Worm (Caenorhabditis elegans) whole organism, L1 larva: ENCODE measurements around the gene srh-28.

Source experiments
- C04F5.9 ChIP-seq: sonication (generic microtip); optimal IDR thresholded peaks from 2 replicates; lab custom pipeline; 2016; ENCODE audit warnings: missing genetic modification characterization, missing compliant biosample characterization
- F16B12.6 ChIP-seq: fragments of 150-350 bp; optimal IDR thresholded peaks from 2 replicates; lab custom pipeline; 2014; ENCODE audit warnings: missing biosample characterization, missing genetic modification characterization
- aha-1 ChIP-seq: fragments of 150-350 bp; optimal IDR thresholded peaks from 2 replicates; lab custom pipeline; 2014; ENCODE audit warnings: missing biosample characterization, missing genetic modification characterization
- blmp-1 ChIP-seq: fragments of 150-350 bp; optimal IDR thresholded peaks from 2 replicates; lab custom pipeline; 2014; ENCODE audit warnings: missing biosample characterization, missing genetic modification characterization
- ceh-63 ChIP-seq: fragments of 200-800 bp; sonication (Bioruptor generic); optimal IDR thresholded peaks from 2 replicates; lab custom pipeline; 2018; ENCODE audit warnings: mild to moderate bottlenecking, missing genetic modification characterization, missing compliant biosample characterization
- ceh-82 ChIP-seq, 3 experiments: fragments of 150-350 bp in 1 of 3; sonication (generic microtip) in 2 of 3; optimal IDR thresholded peaks; 2 replicates each; lab custom pipeline; 2014 to 2017; ENCODE audit warnings: missing biosample characterization in 3 of 3, missing genetic modification characterization in 3 of 3
- ces-1 ChIP-seq: fragments of 150-350 bp; optimal IDR thresholded peaks from 2 replicates; lab custom pipeline; 2014; ENCODE audit warnings: missing biosample characterization, missing genetic modification reagents, missing genetic modification characterization
- efl-1 ChIP-seq, 4 experiments: fragments of 150-350 bp; optimal IDR thresholded peaks in 3 of 4; peaks in 1 of 4; 1 replicate in 1 of 4; 2 replicates in 3 of 4; lab custom pipeline; 2014; ENCODE audit warnings: missing biosample characterization in 2 of 4, missing genetic modification characterization in 2 of 4, missing genetic modification reagents in 2 of 4
- efl-3 ChIP-seq: fragments of 200-800 bp; sonication (Bioruptor generic); optimal IDR thresholded peaks from 2 replicates; lab custom pipeline; 2018; ENCODE audit warnings: mild to moderate bottlenecking, missing genetic modification characterization, missing compliant biosample characterization
- egl-27 ChIP-seq, 2 experiments: fragments of 150-350 bp in 1 of 2; sonication (generic microtip); optimal IDR thresholded peaks; 3 replicates each; lab custom pipeline; 2017 to 2018; ENCODE audit warnings: missing biosample characterization in 2 of 2, missing genetic modification characterization in 2 of 2, missing genetic modification reagents in 2 of 2
- elt-3 ChIP-seq, 6 experiments: fragments of 150-350 bp in 1 of 6; sonication (generic microtip); optimal IDR thresholded peaks; 2 replicates each; lab custom pipeline; 2017 to 2018; ENCODE audit warnings: missing biosample characterization in 6 of 6, missing genetic modification characterization in 6 of 6, inconsistent platforms in 1 of 6
- ets-5 ChIP-seq: fragments of 200-800 bp; sonication (Bioruptor generic); IDR thresholded peaks from 2 replicates; pipeline ENCODE4 v1.3.6; 2022; ENCODE audit warnings: missing genetic modification characterization, missing compliant biosample characterization
- fkh-10 ChIP-seq: sonication (generic microtip); optimal IDR thresholded peaks from 2 replicates; lab custom pipeline; 2017; ENCODE audit warnings: missing biosample characterization, missing genetic modification reagents, missing genetic modification characterization
- fkh-4 ChIP-seq: sonication (generic microtip); optimal IDR thresholded peaks from 2 replicates; lab custom pipeline; 2016; ENCODE audit warnings: missing compliant biosample characterization, missing genetic modification characterization, borderline replicate concordance
- fos-1 ChIP-seq: fragments of 150-350 bp; optimal IDR thresholded peaks from 2 replicates; lab custom pipeline; 2014; ENCODE audit warnings: missing biosample characterization, missing genetic modification characterization
- grh-1 ChIP-seq: fragments of 200-800 bp; sonication (Bioruptor generic); IDR thresholded peaks from 2 replicates; pipeline ENCODE4 v1.3.6; 2022; ENCODE audit warnings: missing genetic modification reagents, missing genetic modification characterization, missing compliant biosample characterization
- hlh-17 ChIP-seq: fragments of 200-800 bp; sonication (Bioruptor generic); optimal IDR thresholded peaks from 2 replicates; lab custom pipeline; 2018; ENCODE audit warnings: missing genetic modification characterization, mild to moderate bottlenecking, missing compliant biosample characterization, moderate library complexity, borderline replicate concordance
- jun-1 ChIP-seq: fragments of 150-350 bp; optimal IDR thresholded peaks from 2 replicates; lab custom pipeline; 2014; ENCODE audit warnings: missing biosample characterization, missing genetic modification reagents, missing genetic modification characterization
- lin-13 ChIP-seq: fragments of 150-350 bp; optimal IDR thresholded peaks from 2 replicates; lab custom pipeline; 2014; ENCODE audit warnings: missing biosample characterization, missing genetic modification reagents, missing genetic modification characterization
- lin-35 ChIP-seq, 2 experiments: fragments of 150-350 bp; optimal IDR thresholded peaks; 2 replicates each; lab custom pipeline; 2014; ENCODE audit warnings: missing biosample characterization in 2 of 2, missing genetic modification characterization in 2 of 2, missing genetic modification reagents in 2 of 2
- lin-39 ChIP-seq: fragments of 150-350 bp; optimal IDR thresholded peaks from 2 replicates; lab custom pipeline; 2014; ENCODE audit warnings: missing biosample characterization, missing genetic modification reagents, missing genetic modification characterization
- lir-3 ChIP-seq: sonication (generic microtip); optimal IDR thresholded peaks from 2 replicates; lab custom pipeline; 2016; ENCODE audit warnings: mild to moderate bottlenecking, missing genetic modification characterization, moderate library complexity, missing compliant biosample characterization; ENCODE audit not compliant: poor library complexity
- lsy-2 ChIP-seq, 2 experiments: fragments of 150-350 bp; optimal IDR thresholded peaks; 2 replicates each; lab custom pipeline; 2014; ENCODE audit warnings: missing biosample characterization in 2 of 2, missing genetic modification characterization in 2 of 2
- mef-2 ChIP-seq: fragments of 150-350 bp; optimal IDR thresholded peaks from 2 replicates; lab custom pipeline; 2014; ENCODE audit warnings: missing biosample characterization, missing genetic modification characterization
- mep-1 ChIP-seq: fragments of 150-350 bp; optimal IDR thresholded peaks from 2 replicates; lab custom pipeline; 2014; ENCODE audit warnings: missing biosample characterization, missing genetic modification characterization
- nhr-11 ChIP-seq: fragments of 150-350 bp; optimal IDR thresholded peaks from 2 replicates; lab custom pipeline; 2014; ENCODE audit warnings: missing biosample characterization, missing genetic modification characterization
- nhr-237 ChIP-seq: fragments of 150-350 bp; optimal IDR thresholded peaks from 2 replicates; lab custom pipeline; 2014; ENCODE audit warnings: missing biosample characterization, missing genetic modification characterization
- nhr-28 ChIP-seq: fragments of 150-350 bp; optimal IDR thresholded peaks from 2 replicates; lab custom pipeline; 2014; ENCODE audit warnings: missing biosample characterization, missing genetic modification characterization
- nhr-71 ChIP-seq: sonication (generic microtip); optimal IDR thresholded peaks from 2 replicates; lab custom pipeline; 2016; ENCODE audit warnings: mild to moderate bottlenecking, missing genetic modification characterization, moderate library complexity, missing compliant biosample characterization
- nhr-76 ChIP-seq: sonication (generic microtip); optimal IDR thresholded peaks from 2 replicates; lab custom pipeline; 2017; ENCODE audit warnings: missing biosample characterization, missing genetic modification characterization
- nhr-90 ChIP-seq: sonication (generic microtip); optimal IDR thresholded peaks from 2 replicates; lab custom pipeline; 2016; ENCODE audit warnings: mild to moderate bottlenecking, missing genetic modification characterization, missing compliant biosample characterization; ENCODE audit not compliant: poor library complexity
- skn-1 ChIP-seq: fragments of 150-350 bp; optimal IDR thresholded peaks from 2 replicates; lab custom pipeline; 2014; ENCODE audit warnings: missing biosample characterization, missing genetic modification characterization
- snu-23 ChIP-seq: sonication (generic microtip); optimal IDR thresholded peaks from 2 replicates; lab custom pipeline; 2016; ENCODE audit warnings: missing genetic modification characterization, missing compliant biosample characterization
- sox-4 ChIP-seq: sonication (generic microtip); optimal IDR thresholded peaks from 2 replicates; lab custom pipeline; 2016; ENCODE audit warnings: missing genetic modification characterization, missing compliant biosample characterization
- sup-37 ChIP-seq: fragments of 200-800 bp; sonication (Bioruptor generic); optimal IDR thresholded peaks from 2 replicates; lab custom pipeline; 2018; ENCODE audit warnings: mild to moderate bottlenecking, missing genetic modification characterization, missing compliant biosample characterization
- swsn-7 ChIP-seq: sonication (generic microtip); optimal IDR thresholded peaks from 2 replicates; lab custom pipeline; 2016; ENCODE audit warnings: missing genetic modification characterization, missing compliant biosample characterization
- tbx-2 ChIP-seq: sonication (generic microtip); optimal IDR thresholded peaks from 2 replicates; lab custom pipeline; 2016; ENCODE audit warnings: missing genetic modification characterization, missing compliant biosample characterization
- unc-30 ChIP-seq: sonication (generic microtip); optimal IDR thresholded peaks from 2 replicates; lab custom pipeline; 2017; ENCODE audit warnings: missing biosample characterization, missing genetic modification characterization
- unc-62 ChIP-seq: fragments of 150-350 bp; optimal IDR thresholded peaks from 2 replicates; lab custom pipeline; 2014; ENCODE audit warnings: missing biosample characterization, missing genetic modification reagents, missing genetic modification characterization
- unc-86 ChIP-seq: sonication (generic microtip); optimal IDR thresholded peaks from 2 replicates; lab custom pipeline; 2016; ENCODE audit warnings: missing genetic modification characterization, missing compliant biosample characterization
- unc-98 ChIP-seq: fragments of 200-800 bp; sonication (Bioruptor generic); IDR thresholded peaks from 2 replicates; pipeline ENCODE4 v1.3.6; 2022; ENCODE audit warnings: missing genetic modification characterization, missing compliant biosample characterization
- xbp-1 ChIP-seq: sonication (generic microtip); optimal IDR thresholded peaks from 2 replicates; lab custom pipeline; 2016; ENCODE audit warnings: missing genetic modification characterization, missing compliant biosample characterization
- zag-1 ChIP-seq: fragments of 150-350 bp; optimal IDR thresholded peaks from 2 replicates; lab custom pipeline; 2014; ENCODE audit warnings: missing biosample characterization, missing genetic modification characterization
- ztf-4 ChIP-seq: fragments of 150-350 bp; optimal IDR thresholded peaks from 2 replicates; lab custom pipeline; 2014; ENCODE audit warnings: missing biosample characterization, missing genetic modification characterization

Gene srh-28

ce11 chrV:6796894-6797293 lies 21.3 kb upstream of the srh-28 start (continued):
- no peak for TF ChIP-seq zag-1 (tag; lab: Kevin White, UChicago)
- no peak for TF ChIP-seq mef-2 (tag; lab: Kevin White, UChicago)
- TF ChIP-seq ceh-82 (tag; optimal IDR thresholded peaks at IDR 0.05; lab: Kevin White, UChicago) = peak in 2 of 3 experiments; percentile 3 to 33
- TF ChIP-seq unc-62 (GFP tag; lab: Kevin White, UChicago) = no peak
- no peak for TF ChIP-seq sox-4 (tag; lab: Kevin White, UChicago)
- no peak for TF ChIP-seq C04F5.9 (tag; lab: Kevin White, UChicago)
- no peak for TF ChIP-seq sup-37 (GFP tag; lab: Kevin White, UChicago)
- TF ChIP-seq lin-35 (GFP tag; optimal IDR thresholded peaks at IDR 0.05; lab: Kevin White, UChicago) = peak in 1 of 2 experiments; percentile 12
- TF ChIP-seq unc-30 (tag; lab: Kevin White, UChicago) = no peak
- TF ChIP-seq lsy-2 (tag; optimal IDR thresholded peaks at IDR 0.05; lab: Kevin White, UChicago) = peak; percentile 3 to 13
- TF ChIP-seq ztf-4 (tag; lab: Kevin White, UChicago) = no peak
- TF ChIP-seq tbx-2 (tag; lab: Kevin White, UChicago) = no peak
- no peak for TF ChIP-seq elt-3 (tag; optimal IDR thresholded peaks at IDR 0.05; lab: Kevin White, UChicago)
- no peak for TF ChIP-seq nhr-76 (tag; lab: Kevin White, UChicago)
- no peak for TF ChIP-seq unc-98 (GFP tag; lab: Robert Waterston, UW)
- TF ChIP-seq mep-1 (tag; lab: Kevin White, UChicago) = peak; percentile 68
- TF ChIP-seq hlh-17 (GFP tag; lab: Kevin White, UChicago) = no peak
- no peak for TF ChIP-seq jun-1 (tag; lab: Kevin White, UChicago)
- TF ChIP-seq ets-5 = no peak
- TF ChIP-seq nhr-11 (tag; lab: Kevin White, UChicago) = no peak
- no peak for TF ChIP-seq lin-39 (tag; lab: Kevin White, UChicago)
- no peak for TF ChIP-seq ces-1 (GFP tag; lab: Kevin White, UChicago)
- TF ChIP-seq fkh-10 (GFP tag; lab: Kevin White, UChicago) = no peak
- no peak for TF ChIP-seq nhr-237 (tag; lab: Kevin White, UChicago)
- peak; percentile 20 for TF ChIP-seq nhr-71 (tag; lab: Kevin White, UChicago)
- TF ChIP-seq egl-27 (tag; optimal IDR thresholded peaks at IDR 0.05; lab: Kevin White, UChicago) = no peak
- TF ChIP-seq efl-1 (optimal IDR thresholded peaks at IDR 0.05; lab: Kevin White, UChicago) = peak; percentile 26 to 31
- TF ChIP-seq efl-1 (GFP tag; optimal IDR thresholded peaks at IDR 0.05 in 1 of 2; lab: Kevin White, UChicago) = peak; percentile 7 to 93
- no peak for TF ChIP-seq lin-13 (GFP tag; lab: Kevin White, UChicago)
- TF ChIP-seq skn-1 (tag; lab: Kevin White, UChicago) = no peak
- TF ChIP-seq ceh-63 (GFP tag; lab: Kevin White, UChicago) = no peak
- no peak for TF ChIP-seq lir-3 (tag; lab: Kevin White, UChicago)
- TF ChIP-seq fos-1 (tag; lab: Kevin White, UChicago) = no peak
- TF ChIP-seq blmp-1 (tag; lab: Kevin White, UChicago) = peak; percentile 57
- no peak for TF ChIP-seq aha-1 (tag; lab: Kevin White, UChicago)
- TF ChIP-seq fkh-4 = no peak
- no peak for TF ChIP-seq nhr-28 (tag; lab: Kevin White, UChicago)
- TF ChIP-seq unc-86 (tag; lab: Kevin White, UChicago) = peak; percentile 12
- TF ChIP-seq swsn-7 (tag; lab: Kevin White, UChicago) = peak; percentile 8
- TF ChIP-seq grh-1 (GFP tag; lab: Robert Waterston, UW) = no peak
- TF ChIP-seq F16B12.6 (tag; lab: Kevin White, UChicago) = no peak
- no peak for TF ChIP-seq nhr-90 (tag; lab: Kevin White, UChicago)
- peak; percentile 55 for TF ChIP-seq snu-23 (GFP tag; lab: Kevin White, UChicago)
- no peak for TF ChIP-seq efl-3 (GFP tag; lab: Kevin White, UChicago)
- TF ChIP-seq xbp-1 = peak; percentile 6
